Fruit fly (Drosophila melanogaster): ENCODE data around the gene CG32079.

CG32079 gene

DNA sequence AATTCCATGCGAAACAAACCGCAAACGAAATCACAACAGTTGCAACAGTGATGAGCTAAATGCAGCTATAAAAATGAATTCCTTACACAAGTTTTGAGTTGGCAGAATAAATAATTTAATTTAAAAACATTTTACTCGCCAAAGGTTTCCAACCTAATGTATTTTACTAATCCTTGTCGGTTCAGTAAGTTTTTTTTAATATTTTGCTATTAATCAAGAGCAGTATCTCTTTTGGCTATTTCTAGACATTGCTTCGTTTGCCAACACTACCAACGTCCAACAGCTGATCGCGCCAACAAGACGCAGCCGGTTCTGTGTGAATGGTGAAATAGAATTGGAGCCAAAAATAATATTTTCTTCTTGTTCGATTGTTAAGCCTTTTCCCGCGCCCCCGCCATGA, 39.3 kb downstream of the CG32079 start, which contains the start of the genes CG32075, CG45101 and SuUR (continued):
- TF ChIP-seq CG11294 (GFP tag; IDR thresholded peaks at IDR 0.05) (peak; percentile 80; the same call in 1 of the 2 replicates), Ets96B (tag; optimal IDR thresholded peaks at IDR 0.05) (peak; percentile 75), CG32006 (GFP tag; optimal IDR thresholded peaks at IDR 0.05) (peak; percentile 82), Met (GFP tag; optimal IDR thresholded peaks at IDR 0.05) (peak; percentile 87), CG15336 (GFP tag; IDR thresholded peaks at IDR 0.05) (peak; percentile 75), OdsH (GFP tag; optimal IDR thresholded peaks at IDR 0.05) (peak; percentile 89), Gug (GFP tag; IDR thresholded peaks at IDR 0.05) (peak; percentile 79), cyc (GFP tag; optimal IDR thresholded peaks at IDR 0.05) (peak; percentile 89), CG34406 (GFP tag; optimal IDR thresholded peaks at IDR 0.05) (peak; percentile 82), topi (GFP tag; optimal IDR thresholded peaks at IDR 0.05) (peak; percentile 86), svp (GFP tag) (no peak), Blimp-1 (GFP tag; optimal IDR thresholded peaks at IDR 0.05) (no peak), dac (GFP tag; optimal IDR thresholded peaks at IDR 0.05) (peak; percentile 52), Hr4 (GFP tag; optimal IDR thresholded peaks at IDR 0.05) (peak; percentile 88), net (GFP tag; optimal IDR thresholded peaks at IDR 0.05) (peak; percentile 73), achi (GFP tag; optimal IDR thresholded peaks at IDR 0.05) (peak; percentile 83), CG6276 (GFP tag; optimal IDR thresholded peaks at IDR 0.05) (no peak), CG10631 (GFP tag; optimal IDR thresholded peaks at IDR 0.05) (peak; percentile 89), CG6808 (GFP tag; optimal IDR thresholded peaks at IDR 0.05) (no peak)

DNA sequence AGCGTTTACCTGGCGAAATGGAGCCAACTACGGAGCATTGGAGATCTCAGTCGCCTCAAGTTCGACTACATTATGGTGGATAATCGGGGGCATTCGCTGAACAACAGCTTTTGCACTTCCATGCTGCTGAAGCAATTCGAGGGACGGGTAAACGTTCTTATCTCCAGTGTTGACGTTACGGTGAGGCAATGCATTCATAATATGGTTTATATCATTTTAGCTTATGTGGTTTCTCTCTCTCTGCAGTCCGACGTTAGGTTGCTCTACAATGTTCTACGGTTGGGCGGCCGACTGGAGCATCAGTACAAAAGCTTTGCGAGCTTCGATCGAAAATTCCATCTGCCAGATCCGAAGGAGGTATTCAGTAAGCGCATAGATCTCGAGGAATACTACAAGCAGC, 40.5 kb downstream of the CG32079 start:
- TF ChIP-seq Eip78C (GFP tag), result peak; percentile 16
- TF ChIP-seq fkh (GFP tag; optimal IDR thresholded peaks at IDR 0.05), result peak; percentile 10
- TF ChIP-seq vri (GFP tag; optimal IDR thresholded peaks at IDR 0.05), result peak; percentile 82
- TF ChIP-seq lz (GFP tag; optimal IDR thresholded peaks at IDR 0.05), result no peak
- TF ChIP-seq CG6276 (GFP tag; optimal IDR thresholded peaks at IDR 0.05), result no peak
- no peak for TF ChIP-seq CG1621 (tag; optimal IDR thresholded peaks at IDR 0.05)
- TF ChIP-seq esn (GFP tag; optimal IDR thresholded peaks at IDR 0.05), result no peak
- TF ChIP-seq CG31627 (GFP tag; optimal IDR thresholded peaks at IDR 0.05), result no peak
- TF ChIP-seq pdm3 (GFP tag; optimal IDR thresholded peaks at IDR 0.05), result no peak

DNA sequence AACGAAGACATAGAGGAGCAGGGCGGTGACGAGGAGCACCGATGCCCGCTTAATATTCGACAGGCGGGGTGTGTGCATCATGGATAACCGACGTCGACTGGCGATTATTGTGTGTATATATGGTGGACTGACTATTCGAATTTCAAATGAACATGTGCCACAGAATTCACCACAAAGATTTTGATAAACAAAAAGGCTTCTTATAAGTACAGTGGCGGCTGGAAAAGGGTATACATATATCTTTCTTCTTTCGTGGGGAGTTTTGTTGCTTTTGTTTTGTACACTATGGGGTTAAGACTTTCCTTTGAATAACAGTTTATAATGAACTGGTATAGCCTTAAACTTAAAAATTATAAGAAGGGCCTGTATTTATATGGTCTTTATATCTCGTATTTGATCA, 44.4 kb downstream of the CG32079 start, which contains the start of gene CG6310:
Gene CG6310 (minus strand): TSS at position 101 of the 400 bp plus-strand sequence.
- TF ChIP-seq CG34406 (GFP tag; optimal IDR thresholded peaks at IDR 0.05), result no peak
- peak; percentile 0 for TF ChIP-seq esn (GFP tag; optimal IDR thresholded peaks at IDR 0.05)
- no peak for TF ChIP-seq CG6163 (GFP tag; IDR thresholded peaks at IDR 0.05)
- TF ChIP-seq eg (GFP tag; IDR thresholded peaks at IDR 0.05), result 0 out of 3 replicates have a peak, but pooled peaks have one; percentile 8

- TF ChIP-seq Eip93F (GFP tag; optimal IDR thresholded peaks at IDR 0.05) (no peak), CG10669 (GFP tag; optimal IDR thresholded peaks at IDR 0.05) (no peak), OdsH (GFP tag; optimal IDR thresholded peaks at IDR 0.05) (no peak), vri (GFP tag; optimal IDR thresholded peaks at IDR 0.05) (peak; percentile 99), CG6163 (GFP tag; IDR thresholded peaks at IDR 0.05) (peak; percentile 39; the same call in 1 of the 3 replicates), dac (GFP tag; optimal IDR thresholded peaks at IDR 0.05) (no peak), CG8319 (GFP tag; optimal IDR thresholded peaks at IDR 0.05) (no peak), Met (GFP tag; optimal IDR thresholded peaks at IDR 0.05) (no peak), lz (GFP tag; optimal IDR thresholded peaks at IDR 0.05) (no peak), acj6 (GFP tag; optimal IDR thresholded peaks at IDR 0.05) (no peak), Eip75B (GFP tag; optimal IDR thresholded peaks at IDR 0.05) (no peak), CG8119 (GFP tag; IDR thresholded peaks at IDR 0.05) (no peak), fkh (GFP tag; optimal IDR thresholded peaks at IDR 0.05) (no peak), Hr38 (GFP tag; optimal IDR thresholded peaks at IDR 0.05) (no peak)
These were observed 45.1 kb downstream of the CG32079 start, which contains the start of gene Mocs1 for dm6 chr3L:11070372-11070854. Mocs1 (plus strand) TSS chr3L:11070526.
